Worm (Caenorhabditis elegans): ENCODE measurements around the gene zip-2.

Gene zip-2

DNA sequence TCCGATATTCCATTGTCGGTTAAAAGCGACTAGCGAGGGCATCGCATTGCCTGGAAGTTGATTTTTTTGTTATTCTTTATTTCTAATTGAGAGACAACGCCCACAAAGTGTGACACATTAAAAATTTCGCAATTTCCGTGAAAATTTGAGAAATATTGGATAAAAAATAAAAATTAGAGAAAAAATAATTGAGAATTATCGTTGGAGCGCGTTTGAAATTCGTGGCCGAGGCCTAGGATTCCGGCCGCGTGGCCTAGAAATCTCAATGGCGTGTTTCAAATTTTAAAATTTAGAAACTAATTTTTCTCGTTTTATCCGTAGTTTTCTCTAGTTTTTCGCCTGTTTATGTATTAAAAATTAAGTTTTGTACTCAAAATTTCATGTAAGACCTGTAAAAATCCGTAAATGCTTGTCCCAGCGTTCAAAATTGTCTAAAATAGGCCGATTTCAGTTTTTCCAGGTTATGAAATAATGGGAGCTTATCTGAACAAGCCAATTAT, 49.5 kb upstream of the zip-2 start, which contains the start of the genes dagl-2 and ppm-1.G (continued):
- TF ChIP-seq let-607 (tag; optimal IDR thresholded peaks at IDR 0.05), result peak in 1 of 2 experiments; percentile 2
- TF ChIP-seq F37B4.10 (GFP tag; IDR thresholded peaks at IDR 0.05), result no peak
- TF ChIP-seq tbx-9 (tag; optimal IDR thresholded peaks at IDR 0.05; ENCODE audit: borderline replicate concordance), result no peak
- no peak for TF ChIP-seq Y53F4B.3 (GFP tag; IDR thresholded peaks at IDR 0.05)
- peak; percentile 42 for TF ChIP-seq unc-130 (GFP tag; optimal IDR thresholded peaks at IDR 0.05)
- peak; percentile 52 for TF ChIP-seq lin-40 (tag; optimal IDR thresholded peaks at IDR 0.05)
- TF ChIP-seq snpc-3.4 (tag; optimal IDR thresholded peaks at IDR 0.05), result peak; percentile 21
- no peak for TF ChIP-seq rcor-1 (GFP tag; IDR thresholded peaks at IDR 0.05)
- TF ChIP-seq ceh-58 (GFP tag; IDR thresholded peaks at IDR 0.05), result no peak
- no peak for TF ChIP-seq C17E4.6 (GFP tag; IDR thresholded peaks at IDR 0.05)
- TF ChIP-seq lir-1 (GFP tag; conservative IDR thresholded peaks at IDR 0.05), result no peak; the same call in 1 of the 2 replicates
- TF ChIP-seq aptf-2 (GFP tag; conservative IDR thresholded peaks at IDR 0.05), result peak; percentile 62; the same call in 1 of the 2 replicates
- no peak for TF ChIP-seq nfyb-1 (GFP tag; IDR thresholded peaks at IDR 0.05)
- TF ChIP-seq Y79H2A.3 (GFP tag; conservative IDR thresholded peaks at IDR 0.05), result no peak
- TF ChIP-seq ztf-18 (tag; optimal IDR thresholded peaks at IDR 0.05), result peak; percentile 44
- TF ChIP-seq F22D6.2 (tag; optimal IDR thresholded peaks at IDR 0.05), result no peak
- TF ChIP-seq ztf-22 (GFP tag; optimal IDR thresholded peaks at IDR 0.05), result no peak
- no peak for TF ChIP-seq F57C9.4 (tag; optimal IDR thresholded peaks at IDR 0.05)
- no peak for TF ChIP-seq zim-3 (tag; optimal IDR thresholded peaks at IDR 0.05)
- TF ChIP-seq F10E7.11 (tag; optimal IDR thresholded peaks at IDR 0.05), result no peak
- TF ChIP-seq hmg-1.2 (GFP tag; IDR thresholded peaks at IDR 0.05), result peak; percentile 20; the same call in 1 of the 2 replicates
- peak; percentile 38 for TF ChIP-seq ZK185.1 (tag; optimal IDR thresholded peaks at IDR 0.05; ENCODE audit: poor library complexity, severe bottlenecking)
- TF ChIP-seq fkh-3 (tag; optimal IDR thresholded peaks at IDR 0.05), result no peak
- no peak for TF ChIP-seq madf-8 (GFP tag; conservative IDR thresholded peaks at IDR 0.05)
- TF ChIP-seq ztf-6 (GFP tag; IDR thresholded peaks at IDR 0.05), result no peak
- TF ChIP-seq mes-4 (tag; optimal IDR thresholded peaks at IDR 0.05), result no peak
- TF ChIP-seq hlh-12 (tag; optimal IDR thresholded peaks at IDR 0.05), result no peak
- no peak for TF ChIP-seq lag-1 (GFP tag; IDR thresholded peaks at IDR 0.05)
- TF ChIP-seq Y56A3A.18 (GFP tag; IDR thresholded peaks at IDR 0.05), result no peak
- TF ChIP-seq pbrm-1 (GFP tag; IDR thresholded peaks at IDR 0.05), result no peak
- TF ChIP-seq snpc-1.1 (tag; optimal IDR thresholded peaks at IDR 0.05; ENCODE audit: insufficient read depth), result no peak
- no peak for TF ChIP-seq somi-1 (GFP tag; optimal IDR thresholded peaks at IDR 0.05)
- no peak for TF ChIP-seq repo-1 (tag; optimal IDR thresholded peaks at IDR 0.05)
- TF ChIP-seq snpc-1.3 (tag; optimal IDR thresholded peaks at IDR 0.05; ENCODE audit: insufficient read depth), result peak; percentile 6
- TF ChIP-seq ztf-26 (tag; optimal IDR thresholded peaks at IDR 0.05), result no peak
- TF ChIP-seq T26A5.8 (tag; optimal IDR thresholded peaks at IDR 0.05), result no peak
- TF ChIP-seq bed-2 (GFP tag; IDR thresholded peaks at IDR 0.05), result 0 out of 2 replicates have a peak, but pooled peaks have one; percentile 20
- TF ChIP-seq ets-4 (GFP tag; optimal IDR thresholded peaks at IDR 0.05), result no peak
- TF ChIP-seq unc-62 (GFP tag; optimal IDR thresholded peaks at IDR 0.05), result no peak
- TF ChIP-seq rpc-1 (optimal IDR thresholded peaks at IDR 0.05), result no peak
- no peak for TF ChIP-seq rpc-1 (tag; optimal IDR thresholded peaks at IDR 0.05)
- no peak for TF ChIP-seq attf-6 (GFP tag; IDR thresholded peaks at IDR 0.05)
- TF ChIP-seq Y67H2A.10 (GFP tag; conservative IDR thresholded peaks at IDR 0.05), result peak; percentile 47; the same call in 1 of the 2 replicates
- TF ChIP-seq ceh-40 (GFP tag; IDR thresholded peaks at IDR 0.05), result no peak
- no peak for TF ChIP-seq atf-7 (tag; optimal IDR thresholded peaks at IDR 0.05)
- 0 out of 2 replicates have a peak, but pooled peaks have one; percentile 27 for TF ChIP-seq zfh-2 (GFP tag; conservative IDR thresholded peaks at IDR 0.05)
- no peak for TF ChIP-seq lin-35 (GFP tag; optimal IDR thresholded peaks at IDR 0.05)
- peak; percentile 41 for TF ChIP-seq lsl-1 (GFP tag; optimal IDR thresholded peaks at IDR 0.05)
- TF ChIP-seq tbp1 (GFP tag; optimal IDR thresholded peaks at IDR 0.05), result no peak

All from whole organism, young adult.